Fruit fly (Drosophila melanogaster) whole organism: ENCODE data around the gene Gycalpha99B.

Source experiments
- CG8478 ChIP-seq: fragments of >200 bp; optimal IDR thresholded peaks from 2 replicates; lab custom pipeline; 2018; ENCODE audit warnings: inconsistent platforms
- Dll ChIP-seq: fragments of >200 bp; optimal IDR thresholded peaks from 2 replicates; lab custom pipeline; 2017
- EcR ChIP-seq, 2 experiments: fragments of >200 bp; optimal IDR thresholded peaks; 2 replicates each; lab custom pipeline; 2017; ENCODE audit warnings: missing biosample characterization in 2 of 2, missing genetic modification characterization in 2 of 2, missing genetic modification reagents in 2 of 2
- pan ChIP-seq: fragments of >200 bp; optimal IDR thresholded peaks from 2 replicates; lab custom pipeline; 2017
- psq ChIP-seq: fragments of >200 bp; optimal IDR thresholded peaks from 2 replicates; lab custom pipeline; 2017
- usp ChIP-seq: fragments of >200 bp; optimal IDR thresholded peaks from 2 replicates; lab custom pipeline; 2017; ENCODE audit warnings: missing biosample characterization, missing genetic modification characterization, mixed read lengths

DNA sequence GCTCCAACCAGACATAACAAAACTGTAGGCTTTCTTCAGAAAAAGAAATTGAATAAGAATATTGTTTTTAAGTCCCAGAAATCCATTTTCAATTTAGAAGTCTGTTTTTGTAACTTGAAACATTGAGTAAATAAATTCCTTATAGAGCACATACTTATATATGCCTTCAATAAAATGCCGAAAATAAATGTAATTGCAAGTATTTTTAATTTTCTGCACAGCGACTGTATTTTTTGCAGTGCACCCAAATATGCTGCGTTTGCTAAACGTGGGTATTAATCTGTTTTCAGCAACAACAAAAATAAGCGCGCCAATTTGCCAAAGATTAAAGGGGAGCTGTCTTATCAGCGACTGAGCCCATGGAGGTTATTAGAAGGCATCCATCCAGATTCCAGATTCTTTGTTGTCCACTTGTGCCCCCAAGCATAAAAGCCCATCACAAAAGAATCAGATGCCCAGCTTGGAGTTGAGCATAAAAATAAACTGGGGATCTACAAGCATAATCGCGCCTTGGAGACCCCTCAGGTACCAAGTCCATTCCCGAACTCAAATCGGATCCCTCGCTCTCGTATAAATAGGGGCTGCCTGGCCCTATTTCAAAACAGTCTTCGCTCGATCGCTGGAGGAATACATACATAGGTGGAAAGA lies 11.1 kb upstream of the Gycalpha99B start, which contains the start of gene Obp99a:
- TF ChIP-seq usp (GFP tag; lab: Kevin White, UChicago) (no peak), CG8478 (no peak), pan (lab: Kevin White, UChicago) (no peak), psq (lab: Kevin White, UChicago) (no peak), EcR (GFP tag; optimal IDR thresholded peaks at IDR 0.05; lab: Kevin White, UChicago) (no peak), Dll (lab: Kevin White, UChicago) (no peak)
